Worm (Caenorhabditis elegans) whole organism, midembryonic: ENCODE data around the gene F10C1.1.

Source experiments
- T22C8.4 ChIP-seq: fragments of 200-800 bp; sonication (Bioruptor generic); IDR thresholded peaks from 2 replicates; pipeline ENCODE4 v1.3.6; 2022; ENCODE audit warnings: missing genetic modification characterization, missing compliant biosample characterization
- cog-1 ChIP-seq: sonication (generic microtip); optimal IDR thresholded peaks from 2 replicates; lab custom pipeline; 2016; ENCODE audit warnings: missing genetic modification characterization, missing compliant biosample characterization
- flt-1 ChIP-seq: fragments of 200-800 bp; sonication (Bioruptor generic); IDR thresholded peaks from 2 replicates; pipeline ENCODE4 v1.3.6; 2022; ENCODE audit warnings: missing genetic modification characterization, missing compliant biosample characterization
- klf-2 ChIP-seq: fragments of 200-800 bp; sonication (Bioruptor generic); conservative IDR thresholded peaks from 2 replicates; pipeline ENCODE4 v1.3.6; 2022; ENCODE audit warnings: missing genetic modification reagents, missing genetic modification characterization, missing compliant biosample characterization
- med-1 ChIP-seq: sonication (generic microtip); optimal IDR thresholded peaks from 2 replicates; lab custom pipeline; 2017; ENCODE audit warnings: missing genetic modification characterization, mild to moderate bottlenecking, missing compliant biosample characterization, antibody characterized with exemption, missing genetic modification reagents; ENCODE audit not compliant: insufficient read depth
- ztf-23 ChIP-seq: fragments of 200-800 bp; sonication (Bioruptor generic); IDR thresholded peaks from 2 replicates; pipeline ENCODE4 v1.3.6; 2022; ENCODE audit warnings: missing genetic modification reagents, missing genetic modification characterization, missing compliant biosample characterization
- ztf-29 ChIP-seq: fragments of 200-800 bp; sonication (Bioruptor generic); IDR thresholded peaks from 2 replicates; pipeline ENCODE4 v1.3.6; 2022; ENCODE audit warnings: missing genetic modification reagents, missing genetic modification characterization, missing compliant biosample characterization

- no peak for TF ChIP-seq klf-2 (GFP tag; lab: Robert Waterston, UW)
- TF ChIP-seq ztf-29 (GFP tag; lab: Robert Waterston, UW), result no peak
- TF ChIP-seq flt-1 (GFP tag; lab: Robert Waterston, UW), result no peak
- TF ChIP-seq T22C8.4, result no peak
- no peak for TF ChIP-seq ztf-23
- TF ChIP-seq med-1 (GFP tag; lab: Kevin White, UChicago), result no peak
- no peak for TF ChIP-seq cog-1 (tag; lab: Kevin White, UChicago)
Measured at ce11 chrII:5745088-5745487, 28.9 kb upstream of the F10C1.1 start, which contains the start of gene F10C1.9.
